Worm (Caenorhabditis elegans): ENCODE results near the gene grd-7.
A peak's percentile ranks its signal among the peaks of the same experiment; 100 is the strongest.

Gene grd-7

DNA sequence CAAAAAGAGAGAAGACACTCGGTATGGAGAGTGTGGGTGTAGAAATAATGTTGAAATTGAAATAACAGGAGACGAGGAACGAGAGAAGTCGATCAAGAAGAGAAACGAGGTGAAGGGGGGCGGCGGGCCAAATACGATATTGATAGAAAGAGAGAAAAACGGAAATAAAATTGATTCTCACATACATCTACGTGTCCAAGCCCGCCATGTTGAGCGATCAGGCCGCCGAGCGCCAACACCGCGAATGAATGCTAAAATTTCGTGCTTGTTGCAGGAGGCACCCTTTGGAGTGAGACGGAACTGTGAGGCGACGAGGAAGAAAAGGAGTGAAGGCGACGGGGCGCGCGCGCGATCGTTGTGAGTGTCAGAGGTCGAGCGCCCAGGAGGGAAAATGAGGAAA lies 26.4 kb downstream of the grd-7 start, which contains the start of gene F46H5.7:
Gene F46H5.7, minus strand, starts transcription at position 106 of the 400 bp plus-strand sequence.
- TF ChIP-seq B0019.2 (GFP tag; conservative IDR thresholded peaks at IDR 0.05) (0 out of 2 replicates have a peak, but pooled peaks have one; percentile 2), lin-40 (tag; optimal IDR thresholded peaks at IDR 0.05) (no peak), zfh-2 (GFP tag; conservative IDR thresholded peaks at IDR 0.05) (peak; percentile 92), F57C9.4 (tag; optimal IDR thresholded peaks at IDR 0.05) (no peak), Y79H2A.3 (GFP tag; conservative IDR thresholded peaks at IDR 0.05) (no peak), let-607 (tag; optimal IDR thresholded peaks at IDR 0.05) (peak; percentile 25 to 31), rcor-1 (GFP tag; IDR thresholded peaks at IDR 0.05) (no peak), dox-1 (GFP tag; IDR thresholded peaks at IDR 0.05) (peak; percentile 49; the same call in 1 of the 2 replicates), zim-3 (tag; optimal IDR thresholded peaks at IDR 0.05) (no peak), cebp-1 (GFP tag; IDR thresholded peaks at IDR 0.05) (no peak), cebp-1 (tag; optimal IDR thresholded peaks at IDR 0.05) (peak; percentile 44), F23B12.7 (tag; optimal IDR thresholded peaks at IDR 0.05; ENCODE audit: insufficient read depth) (no peak), attf-5 (GFP tag; optimal IDR thresholded peaks at IDR 0.05) (no peak), nhr-80 (tag; optimal IDR thresholded peaks at IDR 0.05) (peak; percentile 82), nfyb-1 (GFP tag; IDR thresholded peaks at IDR 0.05) (peak; percentile 43; the same call in 1 of the 2 replicates), Y95B8A.8 (GFP tag; IDR thresholded peaks at IDR 0.05) (no peak)

- TF ChIP-seq lin-40 (tag; optimal IDR thresholded peaks at IDR 0.05) (peak; percentile 15), egl-44 (GFP tag; IDR thresholded peaks at IDR 0.05) (no peak), efl-1 (GFP tag; optimal IDR thresholded peaks at IDR 0.05) (no peak), ztf-26 (tag; optimal IDR thresholded peaks at IDR 0.05) (peak; percentile 52)
Observed at ce11 chrX:7242119-7242518, 27.2 kb downstream of the grd-7 start.

ce11 chrX:7238562-7238961 lies 30.7 kb downstream of the grd-7 start, which contains the start of gene F46H5.3:
Gene F46H5.3 (minus strand): TSS chrX:7238662.
- TF ChIP-seq chd-7 (tag; optimal IDR thresholded peaks at IDR 0.05) (no peak), egrh-3 (GFP tag; IDR thresholded peaks at IDR 0.05) (no peak), snpc-3.4 (tag; optimal IDR thresholded peaks at IDR 0.05) (no peak), hrde-1 (tag; optimal IDR thresholded peaks at IDR 0.05; ENCODE audit: borderline replicate concordance) (no peak), efl-1 (GFP tag; optimal IDR thresholded peaks at IDR 0.05) (no peak), ekl-4 (GFP tag; IDR thresholded peaks at IDR 0.05) (no peak), B0336.3 (GFP tag; IDR thresholded peaks at IDR 0.05) (no peak), hmg-20 (GFP tag; IDR thresholded peaks at IDR 0.05) (no peak), nhr-120 (GFP tag; IDR thresholded peaks at IDR 0.05) (no peak), rcor-1 (GFP tag; IDR thresholded peaks at IDR 0.05) (no peak), ets-4 (GFP tag; optimal IDR thresholded peaks at IDR 0.05) (no peak), madf-6 (GFP tag; IDR thresholded peaks at IDR 0.05) (no peak), hsf-1 (GFP tag; IDR thresholded peaks at IDR 0.05) (no peak), mcd-1 (GFP tag; IDR thresholded peaks at IDR 0.05) (no peak), let-526 (GFP tag; IDR thresholded peaks at IDR 0.05) (no peak), T07F8.4 (tag; optimal IDR thresholded peaks at IDR 0.05) (no peak), nhr-90 (tag; optimal IDR thresholded peaks at IDR 0.05) (no peak), ceh-27 (GFP tag; optimal IDR thresholded peaks at IDR 0.05) (no peak)

DNA sequence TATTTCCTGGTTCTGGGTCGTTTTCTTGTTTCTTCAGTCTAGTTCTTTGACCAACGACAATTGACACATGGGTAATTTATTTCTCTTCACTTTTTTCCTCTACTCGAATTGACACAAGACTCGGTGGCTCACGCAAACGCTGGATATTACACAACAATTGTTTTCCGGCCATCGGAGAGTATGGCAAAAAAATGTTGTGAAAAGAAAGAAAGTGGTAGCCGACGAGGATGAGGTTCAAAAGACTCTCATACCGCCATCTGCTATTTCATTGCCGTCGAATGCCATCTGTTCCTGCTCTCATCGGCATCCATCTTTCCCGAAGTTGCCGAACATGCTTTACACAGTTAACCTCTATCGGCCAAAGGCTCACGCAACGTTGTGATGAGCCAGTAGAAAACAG lies 32.6 kb downstream of the grd-7 start:
- no peak for TF ChIP-seq mel-28 (tag; optimal IDR thresholded peaks at IDR 0.05; ENCODE audit: borderline replicate concordance)
